Worm (Caenorhabditis elegans) whole organism, L3 larva: ENCODE data around the gene F35A5.1.

ENCODE experiments used
- R02D3.7 ChIP-seq: fragments of 150-350 bp; optimal IDR thresholded peaks from 2 replicates; lab custom pipeline; 2014; ENCODE audit warnings: missing biosample characterization, missing genetic modification characterization
- aly-2 ChIP-seq: fragments of 150-350 bp; optimal IDR thresholded peaks from 2 replicates; lab custom pipeline; 2014; ENCODE audit warnings: missing biosample characterization, missing genetic modification characterization
- ama-1 ChIP-seq: fragments of 150-350 bp; optimal IDR thresholded peaks from 2 replicates; lab custom pipeline; 2018
- ceh-28 ChIP-seq: fragments of 150-350 bp; optimal IDR thresholded peaks from 2 replicates; lab custom pipeline; 2014; ENCODE audit warnings: missing biosample characterization, missing genetic modification reagents, missing genetic modification characterization
- ceh-82 ChIP-seq: fragments of 150-350 bp; optimal IDR thresholded peaks from 2 replicates; lab custom pipeline; 2014; ENCODE audit warnings: missing biosample characterization, missing genetic modification characterization
- ceh-9 ChIP-seq: sonication (generic microtip); optimal IDR thresholded peaks from 2 replicates; lab custom pipeline; 2018; ENCODE audit warnings: missing biosample characterization, missing genetic modification characterization
- daf-12 ChIP-seq: fragments of 150-350 bp; optimal IDR thresholded peaks from 2 replicates; lab custom pipeline; 2014; ENCODE audit warnings: missing biosample characterization, missing genetic modification reagents, missing genetic modification characterization
- egl-27 ChIP-seq: sonication (generic microtip); optimal IDR thresholded peaks from 4 replicates; lab custom pipeline; 2017; ENCODE audit warnings: missing biosample characterization, missing genetic modification reagents, missing genetic modification characterization
- egl-5 ChIP-seq: fragments of 150-350 bp; optimal IDR thresholded peaks from 2 replicates; lab custom pipeline; 2017; ENCODE audit warnings: missing biosample characterization, missing genetic modification reagents, missing genetic modification characterization, inconsistent platforms
- elt-2 ChIP-seq: sonication (generic microtip); optimal IDR thresholded peaks from 2 replicates; lab custom pipeline; 2016; ENCODE audit warnings: missing genetic modification reagents, mild to moderate bottlenecking, missing genetic modification characterization, missing compliant biosample characterization
- elt-3 ChIP-seq, 3 experiments: fragments of 150-350 bp in 1 of 3; sonication (generic microtip) in 2 of 3; optimal IDR thresholded peaks; 2 replicates in 2 of 3; 4 replicates in 1 of 3; lab custom pipeline; 2014 to 2017; ENCODE audit warnings: missing biosample characterization in 3 of 3, missing genetic modification characterization in 3 of 3
- fkh-2 ChIP-seq: fragments of 150-350 bp; optimal IDR thresholded peaks from 2 replicates; lab custom pipeline; 2014; ENCODE audit warnings: missing biosample characterization, missing genetic modification reagents, missing genetic modification characterization
- fos-1 ChIP-seq: fragments of 150-350 bp; optimal IDR thresholded peaks from 2 replicates; lab custom pipeline; 2014; ENCODE audit warnings: missing biosample characterization, missing genetic modification characterization
- lsy-12 ChIP-seq: sonication (generic microtip); optimal IDR thresholded peaks from 2 replicates; lab custom pipeline; 2016; ENCODE audit warnings: mild to moderate bottlenecking, missing genetic modification characterization, missing compliant biosample characterization
- mdl-1 ChIP-seq: fragments of 150-350 bp; optimal IDR thresholded peaks from 2 replicates; lab custom pipeline; 2014; ENCODE audit warnings: missing biosample characterization, missing genetic modification characterization
- nhr-23 ChIP-seq: fragments of 150-350 bp; optimal IDR thresholded peaks from 2 replicates; lab custom pipeline; 2014; ENCODE audit warnings: missing biosample characterization, missing genetic modification reagents, missing genetic modification characterization
- nhr-237 ChIP-seq: fragments of 150-350 bp; optimal IDR thresholded peaks from 2 replicates; lab custom pipeline; 2014; ENCODE audit warnings: missing biosample characterization, missing genetic modification characterization
- nhr-25 ChIP-seq: sonication (generic microtip); optimal IDR thresholded peaks from 2 replicates; lab custom pipeline; 2017; ENCODE audit warnings: missing biosample characterization, missing genetic modification characterization
- nhr-43 ChIP-seq: sonication (generic microtip); optimal IDR thresholded peaks from 2 replicates; lab custom pipeline; 2016; ENCODE audit warnings: mild to moderate bottlenecking, missing genetic modification characterization, missing compliant biosample characterization; ENCODE audit not compliant: poor library complexity, severe bottlenecking
- nhr-76 ChIP-seq: fragments of 150-350 bp; sonication (generic microtip); optimal IDR thresholded peaks from 5 replicates; lab custom pipeline; 2014; ENCODE audit warnings: missing biosample characterization, missing genetic modification characterization
- pha-4 ChIP-seq: fragments of 150-350 bp; optimal IDR thresholded peaks from 2 replicates; lab custom pipeline; 2014; ENCODE audit warnings: missing biosample characterization, missing genetic modification reagents, missing genetic modification characterization
- pqm-1 ChIP-seq: fragments of 150-350 bp; optimal IDR thresholded peaks from 2 replicates; lab custom pipeline; 2017; ENCODE audit warnings: missing biosample characterization, missing genetic modification characterization, inconsistent platforms
- sea-2 ChIP-seq: fragments of 150-350 bp; sonication (generic microtip); optimal IDR thresholded peaks from 4 replicates; lab custom pipeline; 2014; ENCODE audit warnings: missing biosample characterization, missing genetic modification reagents, missing genetic modification characterization
- skn-1 ChIP-seq: fragments of 150-350 bp; optimal IDR thresholded peaks from 2 replicates; lab custom pipeline; 2014; ENCODE audit warnings: missing biosample characterization, missing genetic modification characterization
- tbx-2 ChIP-seq: sonication (generic microtip); optimal IDR thresholded peaks from 2 replicates; lab custom pipeline; 2016; ENCODE audit warnings: mild to moderate bottlenecking, missing genetic modification characterization, missing compliant biosample characterization
- zag-1 ChIP-seq: fragments of 150-350 bp; optimal IDR thresholded peaks from 2 replicates; lab custom pipeline; 2014; ENCODE audit warnings: missing biosample characterization, missing genetic modification characterization
- ztf-4 ChIP-seq: fragments of 150-350 bp; optimal IDR thresholded peaks from 2 replicates; lab custom pipeline; 2014; ENCODE audit warnings: missing biosample characterization, missing genetic modification characterization

The F35A5.1 gene

DNA sequence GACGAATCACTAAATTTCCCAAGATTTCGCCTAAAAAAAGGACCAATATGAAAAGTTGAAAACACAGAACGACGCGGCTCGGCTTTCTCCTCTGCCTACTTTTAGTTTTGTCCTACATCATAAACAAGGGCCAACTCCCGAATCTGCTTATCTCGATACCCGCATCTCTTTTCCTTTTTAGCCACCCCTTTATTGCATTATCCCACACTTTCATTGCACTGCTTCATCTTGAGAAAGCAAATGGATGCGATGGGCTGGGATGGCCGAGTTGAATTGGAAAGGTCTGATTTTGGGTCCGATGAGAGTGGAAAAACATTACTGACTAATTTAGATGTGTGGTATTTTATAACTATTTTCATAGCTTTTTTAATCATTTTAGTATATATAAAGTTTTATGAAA, 48.5 kb downstream of the F35A5.1 start:
- TF ChIP-seq nhr-25 (tag; lab: Kevin White, UChicago) (no peak), nhr-76 (tag; lab: Kevin White, UChicago) (no peak), ceh-9 (tag; lab: Kevin White, UChicago) (no peak)

DNA sequence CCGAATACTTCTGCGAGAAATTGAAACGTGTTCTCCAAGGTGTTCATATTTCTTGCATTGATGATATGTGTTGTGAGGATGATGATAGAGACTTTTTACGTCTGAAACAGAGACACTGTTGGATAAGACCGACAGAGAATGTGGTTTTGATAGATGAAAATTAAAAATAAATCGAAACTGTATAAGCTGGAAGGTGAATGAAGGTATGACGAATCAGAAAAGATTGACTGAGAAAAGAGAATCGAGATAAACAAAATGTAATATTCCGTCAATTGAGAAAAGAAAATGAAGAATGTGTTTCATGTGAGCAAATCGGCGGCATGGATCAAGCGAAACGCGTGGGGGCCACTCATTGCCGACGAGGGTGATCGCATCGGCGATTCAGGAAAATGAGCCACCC, 50.4 kb downstream of the F35A5.1 start, which contains the start of gene ceh-18:
Gene ceh-18 (minus strand): TSS at position 101 of the 400 bp plus-strand sequence.
- TF ChIP-seq ztf-4 (tag; lab: Kevin White, UChicago) = no peak
- no peak for TF ChIP-seq fkh-2 (tag; lab: Kevin White, UChicago)
- TF ChIP-seq egl-5 (tag; lab: Kevin White, UChicago) = no peak
- TF ChIP-seq, all 47 proteins: peak for 0

DNA sequence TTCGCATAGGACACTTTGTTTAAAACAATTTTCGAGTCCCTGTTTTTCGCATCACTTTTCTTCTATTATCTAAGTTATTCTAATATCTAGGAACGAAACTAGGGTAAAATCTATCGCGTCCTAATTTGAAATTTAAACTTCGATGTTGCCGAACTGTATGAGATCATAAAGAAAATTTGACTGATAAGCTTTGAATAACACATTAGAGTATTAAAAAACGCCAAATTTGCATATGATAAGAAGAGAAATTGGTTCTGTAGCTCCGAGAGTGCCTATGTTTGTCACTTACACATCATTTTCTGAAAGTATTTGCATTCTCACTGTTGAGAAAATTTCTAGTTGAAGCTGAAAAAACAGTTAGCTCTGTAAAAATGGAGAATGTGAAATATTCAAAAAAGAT, 51.1 kb downstream of the F35A5.1 start:
- TF ChIP-seq pha-4 (tag; lab: Kevin White, UChicago) (peak; percentile 5), ceh-82 (no peak), elt-2 (peak; percentile 56)

DNA sequence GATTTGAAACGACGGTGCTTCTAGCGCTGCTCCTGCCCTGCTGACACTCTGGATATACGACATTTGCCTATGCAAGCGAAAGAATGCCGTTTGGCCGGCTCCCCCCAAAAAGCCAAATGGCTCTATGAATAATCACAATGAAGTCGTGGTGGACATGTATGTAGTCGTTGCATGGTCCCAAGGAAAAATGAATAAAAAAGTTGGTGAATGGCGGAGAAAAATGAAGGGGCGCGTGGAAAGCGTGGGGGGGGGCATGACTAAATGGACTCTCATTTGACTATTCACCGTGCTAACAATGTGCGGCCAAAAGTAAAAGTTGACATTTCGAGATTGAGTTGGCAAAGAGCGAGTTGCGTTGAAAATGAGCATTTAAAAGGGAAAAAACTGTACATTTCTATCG, 52.2 kb downstream of the F35A5.1 start:
- TF ChIP-seq mdl-1 (tag; lab: Kevin White, UChicago) (no peak), ceh-82 (no peak), egl-27 (tag; lab: Kevin White, UChicago) (no peak), tbx-2 (no peak), egl-5 (tag; lab: Kevin White, UChicago) (no peak)

DNA sequence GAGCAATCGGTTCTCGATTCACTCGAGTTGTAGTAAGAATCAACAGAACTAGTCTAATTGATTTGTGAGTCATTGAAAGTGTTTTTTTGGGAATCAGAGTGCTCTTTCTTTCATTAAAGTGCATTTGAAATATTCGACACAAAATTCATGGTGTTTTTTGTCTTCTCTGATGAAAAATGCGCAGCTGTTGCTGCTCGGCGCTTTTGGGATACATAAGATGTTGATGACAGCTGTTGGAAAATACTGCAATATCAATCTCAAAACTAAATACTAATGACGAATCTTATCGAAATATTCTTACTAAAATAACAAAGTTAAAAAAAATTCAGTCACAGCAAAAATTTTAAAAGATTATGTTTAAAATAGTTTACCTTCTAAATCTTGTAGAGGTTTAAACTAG, 54.0 kb downstream of the F35A5.1 start:
- TF ChIP-seq lsy-12 (tag; lab: Kevin White, UChicago) (no peak), sea-2 (GFP tag; lab: Kevin White, UChicago) (no peak), nhr-23 (tag; lab: Kevin White, UChicago) (no peak), aly-2 (tag; lab: Kevin White, UChicago) (no peak), nhr-43 (tag; lab: Kevin White, UChicago) (no peak), nhr-25 (tag; lab: Kevin White, UChicago) (no peak), R02D3.7 (tag; lab: Kevin White, UChicago) (no peak), pqm-1 (tag; lab: Kevin White, UChicago) (no peak), ama-1 (lab: Kevin White, UChicago) (no peak), zag-1 (tag; lab: Kevin White, UChicago) (no peak), ceh-28 (no peak), elt-3 (tag; optimal IDR thresholded peaks at IDR 0.05; lab: Kevin White, UChicago) (no peak), daf-12 (tag; lab: Kevin White, UChicago) (no peak), fos-1 (no peak), skn-1 (tag; lab: Kevin White, UChicago) (no peak), mdl-1 (tag; lab: Kevin White, UChicago) (no peak), tbx-2 (no peak), nhr-237 (no peak)
